Worm (Caenorhabditis elegans) whole organism, L3 larva: ENCODE results near the gene srw-29.

Source experiments
- R02D3.7 ChIP-seq: fragments of 150-350 bp; optimal IDR thresholded peaks from 2 replicates; lab custom pipeline; 2014; ENCODE audit warnings: missing biosample characterization, missing genetic modification characterization
- aly-2 ChIP-seq: fragments of 150-350 bp; optimal IDR thresholded peaks from 2 replicates; lab custom pipeline; 2014; ENCODE audit warnings: missing biosample characterization, missing genetic modification characterization
- ama-1 ChIP-seq: fragments of 150-350 bp; optimal IDR thresholded peaks from 2 replicates; lab custom pipeline; 2018
- elt-2 ChIP-seq: sonication (generic microtip); optimal IDR thresholded peaks from 2 replicates; lab custom pipeline; 2016; ENCODE audit warnings: missing genetic modification reagents, mild to moderate bottlenecking, missing genetic modification characterization, missing compliant biosample characterization
- lin-39 ChIP-seq: fragments of 150-350 bp; optimal IDR thresholded peaks from 2 replicates; lab custom pipeline; 2018; ENCODE audit warnings: missing biosample characterization, missing genetic modification reagents, missing genetic modification characterization
- nhr-237 ChIP-seq: fragments of 150-350 bp; optimal IDR thresholded peaks from 2 replicates; lab custom pipeline; 2014; ENCODE audit warnings: missing biosample characterization, missing genetic modification characterization
- nhr-43 ChIP-seq: sonication (generic microtip); optimal IDR thresholded peaks from 2 replicates; lab custom pipeline; 2016; ENCODE audit warnings: mild to moderate bottlenecking, missing genetic modification characterization, missing compliant biosample characterization; ENCODE audit not compliant: poor library complexity, severe bottlenecking
- tbx-2 ChIP-seq: sonication (generic microtip); optimal IDR thresholded peaks from 2 replicates; lab custom pipeline; 2016; ENCODE audit warnings: mild to moderate bottlenecking, missing genetic modification characterization, missing compliant biosample characterization
- unc-62 ChIP-seq: fragments of 150-350 bp; sonication (generic microtip); optimal IDR thresholded peaks from 4 replicates; lab custom pipeline; 2014; ENCODE audit warnings: missing biosample characterization, missing genetic modification reagents, missing genetic modification characterization

- TF ChIP-seq nhr-43 (tag; lab: Kevin White, UChicago): no peak
- no peak for TF ChIP-seq lin-39
- TF ChIP-seq R02D3.7: no peak
- TF ChIP-seq aly-2 (tag; lab: Kevin White, UChicago): no peak
- no peak for TF ChIP-seq nhr-237 (tag; lab: Kevin White, UChicago)
- TF ChIP-seq ama-1 (lab: Kevin White, UChicago): no peak
- no peak for TF ChIP-seq unc-62 (GFP tag; lab: Kevin White, UChicago)
- no peak for TF ChIP-seq tbx-2 (tag; lab: Kevin White, UChicago)
- no peak for TF ChIP-seq elt-2
These were observed 23.4 kb upstream of the srw-29 start, which contains the start of gene T08G3.13 for ce11 chrV:16447735-16448134.
